Fruit fly (Drosophila melanogaster): Measurements from ENCODE around the gene per.
A peak's percentile ranks its signal among the peaks of the same experiment; 100 is the strongest.

The per gene

dm6 chrX:2659430-2660075, 25.8 kb upstream of the per start (continued):
- TF ChIP-seq ci (GFP tag; IDR thresholded peaks at IDR 0.05), result peak; percentile 61; the same call in 2 of the 3 replicates
- TF ChIP-seq CG10959 (GFP tag; IDR thresholded peaks at IDR 0.05), result 0 out of 2 replicates have a peak, but pooled peaks have one; percentile 23
- no peak for TF ChIP-seq C15 (GFP tag; IDR thresholded peaks at IDR 0.05)
- TF ChIP-seq mld (GFP tag; IDR thresholded peaks at IDR 0.05; ENCODE audit: partially characterized antibody), result no peak
- TF ChIP-seq fd102C (GFP tag; optimal IDR thresholded peaks at IDR 0.05), result no peak
- no peak for TF ChIP-seq CG7928 (GFP tag; optimal IDR thresholded peaks at IDR 0.05)
- no peak for TF ChIP-seq pzg (GFP tag; optimal IDR thresholded peaks at IDR 0.05)
- TF ChIP-seq CG13287 (GFP tag; IDR thresholded peaks at IDR 0.05; ENCODE audit: partially characterized antibody), result no peak
- no peak for TF ChIP-seq CG4730 (GFP tag; IDR thresholded peaks at IDR 0.05)
- peak; percentile 9 for TF ChIP-seq CG7839 (tag; optimal IDR thresholded peaks at IDR 0.05)
- no peak for TF ChIP-seq CG17186 (GFP tag; optimal IDR thresholded peaks at IDR 0.05)
- TF ChIP-seq CG16815 (GFP tag; optimal IDR thresholded peaks at IDR 0.05), result no peak
- no peak for TF ChIP-seq amos (GFP tag; IDR thresholded peaks at IDR 0.05; ENCODE audit: partially characterized antibody)
- TF ChIP-seq CG9215 (GFP tag; IDR thresholded peaks at IDR 0.05), result no peak
- TF ChIP-seq dpn (GFP tag; optimal IDR thresholded peaks at IDR 0.05), result no peak
- no peak for TF ChIP-seq CG10543 (GFP tag; optimal IDR thresholded peaks at IDR 0.05)
- no peak for TF ChIP-seq CG13296 (GFP tag; optimal IDR thresholded peaks at IDR 0.05)
- TF ChIP-seq Med (GFP tag), result no peak
- TF ChIP-seq Awh (GFP tag; IDR thresholded peaks at IDR 0.05), result no peak
- TF ChIP-seq pnt (GFP tag; optimal IDR thresholded peaks at IDR 0.05), result no peak
- TF ChIP-seq sens-2 (GFP tag; IDR thresholded peaks at IDR 0.05), result 0 out of 2 replicates have a peak, but pooled peaks have one; percentile 18
- TF ChIP-seq maf-S (GFP tag; optimal IDR thresholded peaks at IDR 0.05), result no peak
- TF ChIP-seq CG6254 (GFP tag; optimal IDR thresholded peaks at IDR 0.05), result peak; percentile 54
- no peak for TF ChIP-seq CG12769 (tag; optimal IDR thresholded peaks at IDR 0.05)
- no peak for TF ChIP-seq ash1 (GFP tag; optimal IDR thresholded peaks at IDR 0.05)
- TF ChIP-seq row (GFP tag; IDR thresholded peaks at IDR 0.05), result 0 out of 3 replicates have a peak, but pooled peaks have one; percentile 19
- no peak for TF ChIP-seq gsb-n (tag; optimal IDR thresholded peaks at IDR 0.05)
- peak; percentile 68 for TF ChIP-seq h (optimal IDR thresholded peaks at IDR 0.05)
- no peak for TF ChIP-seq Bteb2 (GFP tag; optimal IDR thresholded peaks at IDR 0.05)
- TF ChIP-seq lilli (GFP tag; optimal IDR thresholded peaks at IDR 0.05), result no peak
- TF ChIP-seq Trl (optimal IDR thresholded peaks at IDR 0.05), result no peak
- no peak for TF ChIP-seq Trl (GFP tag; optimal IDR thresholded peaks at IDR 0.05)
- TF ChIP-seq Neu2 (GFP tag; optimal IDR thresholded peaks at IDR 0.05; ENCODE audit: borderline replicate concordance), result no peak
- no peak for TF ChIP-seq CG15514 (GFP tag; optimal IDR thresholded peaks at IDR 0.05)
- no peak for TF ChIP-seq CG1233 (GFP tag; optimal IDR thresholded peaks at IDR 0.05)
- no peak for TF ChIP-seq CG16779 (GFP tag; IDR thresholded peaks at IDR 0.05)
- no peak for TF ChIP-seq E2f1 (GFP tag; IDR thresholded peaks at IDR 0.05)
- no peak for TF ChIP-seq bab2 (GFP tag; optimal IDR thresholded peaks at IDR 0.05)
- no peak for TF ChIP-seq CG4617 (GFP tag; optimal IDR thresholded peaks at IDR 0.05; ENCODE audit: borderline replicate concordance)
- peak; percentile 16 for TF ChIP-seq nmo (GFP tag; optimal IDR thresholded peaks at IDR 0.05)
- TF ChIP-seq CG11560 (tag; IDR thresholded peaks at IDR 0.05), result no peak
- no peak for TF ChIP-seq CG4360 (GFP tag; IDR thresholded peaks at IDR 0.05)
- TF ChIP-seq onecut (GFP tag; IDR thresholded peaks at IDR 0.05), result peak; percentile 37
- TF ChIP-seq gem (tag; optimal IDR thresholded peaks at IDR 0.05), result peak; percentile 2
- TF ChIP-seq salm (tag; optimal IDR thresholded peaks at IDR 0.05), result no peak
- TF ChIP-seq CG8359 (GFP tag; optimal IDR thresholded peaks at IDR 0.05; ENCODE audit: borderline replicate concordance), result no peak
- TF ChIP-seq CG1529 (GFP tag; optimal IDR thresholded peaks at IDR 0.05), result no peak
- no peak for TF ChIP-seq pum (GFP tag; optimal IDR thresholded peaks at IDR 0.05)
- no peak for TF ChIP-seq H2.0 (GFP tag; IDR thresholded peaks at IDR 0.05)
- peak; percentile 5 for TF ChIP-seq CG10979 (tag; optimal IDR thresholded peaks at IDR 0.05)
- no peak for TF ChIP-seq Lim3 (GFP tag; IDR thresholded peaks at IDR 0.05)

All from whole organism, embryonic.